Fruit fly (Drosophila melanogaster) whole organism, embryonic: Measurements from ENCODE around the gene CG5928.

Experiments
- CG11085 ChIP-seq: fragments of 200-800 bp; sonication (Bioruptor generic); IDR thresholded peaks from 2 replicates; pipeline ENCODE4 v1.3.6; 2022; ENCODE audit warnings: missing biosample characterization, missing genetic modification characterization
- CG16779 ChIP-seq: fragments of 200-800 bp; sonication (Bioruptor generic); IDR thresholded peaks from 2 replicates; pipeline ENCODE4 v1.3.6; 2022; ENCODE audit warnings: missing biosample characterization, missing genetic modification characterization
- CG16815 ChIP-seq: fragments of 200-800 bp; sonication (Bioruptor generic); optimal IDR thresholded peaks from 3 replicates; lab custom pipeline; 2017; ENCODE audit warnings: missing biosample characterization, mild to moderate bottlenecking, missing genetic modification characterization
- CG3726 ChIP-seq: fragments of 200-800 bp; sonication (Bioruptor generic); IDR thresholded peaks from 3 replicates; pipeline ENCODE4, ENCODE4 v1.3.6; 2022; ENCODE audit warnings: missing biosample characterization, missing genetic modification characterization
- HLH54F ChIP-seq: fragments of 200-800 bp; sonication (Bioruptor generic); optimal IDR thresholded peaks from 3 replicates; lab custom pipeline; 2016; ENCODE audit warnings: missing biosample characterization, missing genetic modification characterization
- Sry-δ ChIP-seq: fragments of 200-800 bp; sonication (Bioruptor generic); optimal IDR thresholded peaks from 2 replicates; lab custom pipeline; 2016; ENCODE audit warnings: missing biosample characterization, missing genetic modification characterization
- Xbp1 ChIP-seq: fragments of 200-800 bp; sonication (Bioruptor generic); optimal IDR thresholded peaks from 3 replicates; lab custom pipeline; 2016; ENCODE audit warnings: missing biosample characterization, mild to moderate bottlenecking, missing genetic modification characterization
- gem ChIP-seq: fragments of 200-800 bp; sonication (Bioruptor generic); optimal IDR thresholded peaks from 2 replicates; lab custom pipeline; 2019; ENCODE audit warnings: missing biosample characterization, mild to moderate bottlenecking, missing genetic modification characterization, moderate library complexity

dm6 chrX:6022090-6022489, 45.7 kb upstream of the CG5928 start:
- no peak for TF ChIP-seq CG16815 (GFP tag; lab: Kevin White, UChicago)
- no peak for TF ChIP-seq Sry-δ (GFP tag; lab: Kevin White, UChicago)
- no peak for TF ChIP-seq HLH54F (GFP tag; lab: Kevin White, UChicago)
- no peak for TF ChIP-seq CG11085
- TF ChIP-seq gem, result peak; percentile 28
- no peak for TF ChIP-seq Xbp1 (GFP tag; lab: Kevin White, UChicago)
- TF ChIP-seq CG16779 (GFP tag; lab: Robert Waterston, UW), result no peak
- TF ChIP-seq CG3726 (GFP tag; lab: Robert Waterston, UW), result no peak
